Worm (Caenorhabditis elegans): ENCODE measurements around the gene T01B7.9.
A peak's percentile ranks its signal among the peaks of the same experiment; 100 is the strongest.

The T01B7.9 gene

DNA sequence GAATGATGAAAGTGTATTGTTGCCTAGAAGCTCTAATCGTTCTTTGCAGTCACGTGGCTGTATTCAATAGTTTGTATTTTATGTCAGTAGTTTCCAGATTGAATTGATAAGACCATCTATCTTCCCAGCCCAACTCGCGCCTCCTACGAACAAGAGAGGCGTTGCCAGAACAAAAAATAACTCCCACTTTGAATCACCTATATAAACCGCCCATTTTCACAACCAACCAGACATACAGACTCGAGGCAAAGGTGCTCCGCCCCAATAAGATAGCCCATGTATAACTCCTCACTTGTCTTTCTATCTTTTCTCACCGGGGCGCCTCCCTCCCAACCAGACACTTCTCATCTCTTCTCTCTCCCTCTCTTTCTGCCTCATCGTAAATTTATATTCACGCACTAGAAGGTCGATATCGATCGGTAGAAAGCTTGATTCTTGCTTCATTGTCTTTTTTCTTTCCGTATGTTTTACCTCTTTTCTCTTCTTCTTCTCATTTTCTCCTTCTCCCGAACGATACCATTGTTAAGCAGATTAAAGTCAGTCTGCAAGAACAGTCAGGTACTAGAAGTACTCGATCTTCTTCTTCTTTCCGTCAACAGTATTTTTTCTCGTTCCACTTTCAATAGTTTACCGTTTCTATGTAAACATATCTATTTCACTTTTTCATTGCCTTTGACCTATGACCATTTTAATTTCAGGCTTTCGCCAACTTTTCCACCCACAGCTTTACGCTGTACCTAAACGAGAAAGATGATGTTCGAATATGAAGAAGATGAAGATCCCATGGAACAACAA lies 17.0 kb upstream of the T01B7.9 start, which contains the start of gene mak-1 (continued):
- TF ChIP-seq lin-38 (GFP tag; IDR thresholded peaks at IDR 0.05), result 0 out of 2 replicates have a peak, but pooled peaks have one; percentile 21
- TF ChIP-seq pqm-1 (tag; optimal IDR thresholded peaks at IDR 0.05), result peak; percentile 37
- no peak for TF ChIP-seq R02D3.7 (tag; optimal IDR thresholded peaks at IDR 0.05)
- no peak for TF ChIP-seq daf-19 (GFP tag; conservative IDR thresholded peaks at IDR 0.05)
- TF ChIP-seq dmd-9 (GFP tag; IDR thresholded peaks at IDR 0.05), result no peak
- no peak for TF ChIP-seq dpl-1 (GFP tag; optimal IDR thresholded peaks at IDR 0.05)
- peak; percentile 73 for TF ChIP-seq dve-1 (tag; optimal IDR thresholded peaks at IDR 0.05; ENCODE audit: insufficient read depth)
- TF ChIP-seq vab-7 (GFP tag; IDR thresholded peaks at IDR 0.05), result 0 out of 2 replicates have a peak, but pooled peaks have one; percentile 4
- TF ChIP-seq hlh-11 (tag; optimal IDR thresholded peaks at IDR 0.05), result peak; percentile 74
- peak; percentile 36; the same call in 1 of the 2 replicates for TF ChIP-seq madf-9 (GFP tag; conservative IDR thresholded peaks at IDR 0.05)
- peak; percentile 96 for TF ChIP-seq aha-1 (tag)
- peak; percentile 77 for TF ChIP-seq nhr-10 (tag; optimal IDR thresholded peaks at IDR 0.05)
- peak; percentile 52; the same call in 1 of the 2 replicates for TF ChIP-seq dmd-6 (GFP tag; IDR thresholded peaks at IDR 0.05)
- TF ChIP-seq ama-1 (optimal IDR thresholded peaks at IDR 0.05), result peak; percentile 94
- peak; percentile 48 for TF ChIP-seq hlh-30 (tag; optimal IDR thresholded peaks at IDR 0.05; ENCODE audit: insufficient read depth)
- peak; percentile 8 for TF ChIP-seq ceh-28 (tag; optimal IDR thresholded peaks at IDR 0.05)
- TF ChIP-seq daf-16 (GFP tag; optimal IDR thresholded peaks at IDR 0.05), result no peak
- TF ChIP-seq daf-16 (tag; optimal IDR thresholded peaks at IDR 0.05), result peak; percentile 68
- no peak for TF ChIP-seq aly-2 (tag; optimal IDR thresholded peaks at IDR 0.05)
- TF ChIP-seq hmg-1.1 (GFP tag; IDR thresholded peaks at IDR 0.05), result 0 out of 2 replicates have a peak, but pooled peaks have one; percentile 15

DNA sequence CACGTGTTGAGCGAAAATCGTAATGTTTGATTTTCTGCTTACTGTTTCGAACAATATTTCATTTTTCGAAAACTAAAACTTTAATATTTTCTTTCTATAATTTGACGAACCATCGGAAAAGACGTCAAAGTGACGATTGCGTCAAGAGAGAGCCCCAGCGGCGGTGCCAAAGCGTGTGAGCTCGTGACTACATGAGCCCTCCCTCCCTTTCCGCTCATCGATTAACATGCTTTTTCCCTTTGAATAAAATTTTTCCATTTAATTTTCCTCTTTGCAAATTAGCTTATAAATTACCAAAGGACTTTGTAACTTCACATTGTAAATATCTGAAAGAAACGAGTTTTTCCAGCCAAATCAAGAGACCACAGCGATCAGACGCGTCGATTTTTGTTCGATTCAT lies 16.4 kb upstream of the T01B7.9 start:
- peak in 1 of 2 experiments; percentile 42 for TF ChIP-seq lsy-2 (tag; optimal IDR thresholded peaks at IDR 0.05)
- TF ChIP-seq hmg-1.1 (GFP tag; IDR thresholded peaks at IDR 0.05), result peak; percentile 46; the same call in 1 of the 2 replicates
- no peak for TF ChIP-seq dmd-9 (GFP tag; IDR thresholded peaks at IDR 0.05)
- peak; percentile 69 for TF ChIP-seq hlh-30 (tag; optimal IDR thresholded peaks at IDR 0.05; ENCODE audit: insufficient read depth)
- TF ChIP-seq arid-1 (GFP tag; conservative IDR thresholded peaks at IDR 0.05), result no peak

ce11 chrII:8742006-8742847 lies 15.6 kb upstream of the T01B7.9 start:
- TF ChIP-seq nhr-11 (tag; optimal IDR thresholded peaks at IDR 0.05) (peak; percentile 97), dmd-6 (GFP tag; IDR thresholded peaks at IDR 0.05) (peak; percentile 69), aha-1 (tag) (peak; percentile 99), dve-1 (tag; optimal IDR thresholded peaks at IDR 0.05; ENCODE audit: insufficient read depth) (peak; percentile 68), mxl-3 (GFP tag; optimal IDR thresholded peaks at IDR 0.05) (peak; percentile 94), egl-43 (GFP tag; IDR thresholded peaks at IDR 0.05) (no peak), hlh-30 (tag; optimal IDR thresholded peaks at IDR 0.05; ENCODE audit: insufficient read depth) (peak; percentile 85), zfp-3 (GFP tag; conservative IDR thresholded peaks at IDR 0.05) (0 out of 2 replicates have a peak, but pooled peaks have one; percentile 6), F49E8.2 (tag; optimal IDR thresholded peaks at IDR 0.05; ENCODE audit: borderline replicate concordance) (no peak), nhr-102 (tag; optimal IDR thresholded peaks at IDR 0.05) (peak; percentile 58), unc-62 (GFP tag; optimal IDR thresholded peaks at IDR 0.05 in 1 of 2) (peak in 1 of 2 experiments; percentile 99), unc-62 (tag; optimal IDR thresholded peaks at IDR 0.05) (no peak), pha-4 (GFP tag; IDR thresholded peaks at IDR 0.05) (peak; percentile 49; the same call in 1 of the 2 replicates), pha-4 (tag; optimal IDR thresholded peaks at IDR 0.05) (no peak), gei-8 (GFP tag; optimal IDR thresholded peaks at IDR 0.05) (peak; percentile 79), nhr-28 (tag; optimal IDR thresholded peaks at IDR 0.05) (peak; percentile 94), mep-1 (tag; optimal IDR thresholded peaks at IDR 0.05) (peak; percentile 34), cey-2 (tag; optimal IDR thresholded peaks at IDR 0.05; ENCODE audit: borderline replicate concordance, insufficient read depth) (peak; percentile 74), lin-1 (GFP tag; IDR thresholded peaks at IDR 0.05) (peak; percentile 74), lsy-2 (tag; optimal IDR thresholded peaks at IDR 0.05) (peak in 1 of 2 experiments; percentile 58), nhr-77 (tag; optimal IDR thresholded peaks at IDR 0.05) (peak; percentile 30), lin-39 (tag; optimal IDR thresholded peaks at IDR 0.05) (no peak), hlh-11 (tag; optimal IDR thresholded peaks at IDR 0.05) (peak; percentile 80), lin-29 (GFP tag; IDR thresholded peaks at IDR 0.05) (no peak), daf-16 (GFP tag; optimal IDR thresholded peaks at IDR 0.05) (no peak), daf-16 (tag; optimal IDR thresholded peaks at IDR 0.05) (peak; percentile 76), tra-1 (GFP tag; IDR thresholded peaks at IDR 0.05) (peak; percentile 77), ceh-62 (tag; optimal IDR thresholded peaks at IDR 0.05) (no peak), F26F4.8 (GFP tag; conservative IDR thresholded peaks at IDR 0.05) (no peak)

All from whole organism, L4 larva.